Worm (Caenorhabditis elegans) whole organism, L1 larva: ENCODE results near the gene ZC239.5.
"Not testable (repeated sequence)": the region's sequence is repeated elsewhere in the genome, so short reads cannot be mapped to it uniquely, and the experiment has no call there.

Source experiments
- ces-1 ChIP-seq: fragments of 150-350 bp; optimal IDR thresholded peaks from 2 replicates; lab custom pipeline; 2014; ENCODE audit warnings: missing biosample characterization, missing genetic modification reagents, missing genetic modification characterization
- lin-39 ChIP-seq: fragments of 150-350 bp; optimal IDR thresholded peaks from 2 replicates; lab custom pipeline; 2014; ENCODE audit warnings: missing biosample characterization, missing genetic modification reagents, missing genetic modification characterization
- ztf-11 ChIP-seq, 2 experiments: sonication (generic microtip); optimal IDR thresholded peaks; 2 replicates each; lab custom pipeline; 2016 to 2017; ENCODE audit warnings: missing genetic modification characterization in 2 of 2, missing biosample characterization in 1 of 2, missing compliant biosample characterization in 1 of 2

DNA sequence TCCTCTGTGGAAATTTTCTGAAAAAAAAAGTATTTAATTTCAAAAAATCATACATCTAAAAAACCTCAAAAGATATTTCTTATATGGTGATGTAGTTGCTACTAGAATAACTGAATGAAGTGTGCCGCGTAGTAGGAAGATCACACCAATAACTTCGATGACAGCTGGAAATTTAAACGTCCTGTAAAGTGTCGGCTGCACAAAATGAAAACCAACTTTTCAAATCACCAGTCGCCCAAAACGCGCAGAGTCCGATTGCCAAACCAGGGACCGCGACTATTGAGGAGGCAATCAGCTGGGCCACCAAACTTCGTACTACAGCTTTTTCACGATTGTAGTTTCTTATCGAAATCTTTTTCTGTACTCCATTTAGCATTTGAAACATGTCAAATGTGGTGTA, 9.2 kb upstream of the ZC239.5 start, which contains the start of gene sri-48:
- TF ChIP-seq ces-1 (GFP tag; lab: Kevin White, UChicago); lin-39; ztf-11 (tag; optimal IDR thresholded peaks at IDR 0.05; lab: Kevin White, UChicago): not testable (repeated sequence)
